Fruit fly (Drosophila melanogaster) whole organism, embryonic: ENCODE measurements around the gene CG16779.

Source experiments
- Aef1 ChIP-seq: fragments of 200-800 bp; sonication (Bioruptor generic); IDR thresholded peaks from 3 replicates; pipeline ENCODE4 v1.3.6; 2022; ENCODE audit warnings: missing biosample characterization, missing genetic modification characterization
- Atf3 ChIP-seq: fragments of 200-800 bp; sonication (Bioruptor generic); optimal IDR thresholded peaks from 3 replicates; lab custom pipeline; 2016; ENCODE audit warnings: missing biosample characterization, missing genetic modification characterization
- Blimp-1 ChIP-seq: fragments of 200-800 bp; sonication (Bioruptor generic); optimal IDR thresholded peaks from 3 replicates; lab custom pipeline; 2018; ENCODE audit warnings: missing biosample characterization, missing genetic modification characterization, mild to moderate bottlenecking, moderate library complexity, missing genetic modification reagents
- CG10209 ChIP-seq: fragments of 200-800 bp; sonication (Bioruptor generic); optimal IDR thresholded peaks from 3 replicates; lab custom pipeline; 2017; ENCODE audit warnings: missing biosample characterization, mild to moderate bottlenecking, missing genetic modification characterization, missing genetic modification reagents
- CG10543 ChIP-seq: fragments of 200-800 bp; sonication (Bioruptor generic); optimal IDR thresholded peaks from 3 replicates; lab custom pipeline; 2017; ENCODE audit warnings: missing biosample characterization, mild to moderate bottlenecking, missing genetic modification characterization, moderate library complexity
- CG12071 ChIP-seq: fragments of 200-800 bp; sonication (Bioruptor generic); optimal IDR thresholded peaks from 3 replicates; lab custom pipeline; 2018; ENCODE audit warnings: missing biosample characterization, mild to moderate bottlenecking, missing genetic modification characterization
- CG12236 ChIP-seq: fragments of 200-800 bp; sonication (Bioruptor generic); optimal IDR thresholded peaks from 2 replicates; lab custom pipeline; 2016; ENCODE audit warnings: missing biosample characterization, missing genetic modification characterization
- CG12769 ChIP-seq: fragments of 200-800 bp; sonication (Bioruptor generic); optimal IDR thresholded peaks from 2 replicates; lab custom pipeline; 2019; ENCODE audit warnings: missing biosample characterization, mild to moderate bottlenecking, missing genetic modification characterization, moderate library complexity
- CG13123 ChIP-seq: fragments of 200-800 bp; sonication (Bioruptor generic); optimal IDR thresholded peaks from 2 replicates; lab custom pipeline; 2016; ENCODE audit warnings: missing biosample characterization, missing genetic modification characterization
- CG14441 ChIP-seq: fragments of 200-800 bp; sonication (Bioruptor generic); IDR thresholded peaks from 2 replicates; pipeline ENCODE4 v1.3.6; 2022; ENCODE audit warnings: missing biosample characterization, missing genetic modification characterization
- CG15479 ChIP-seq: fragments of 200-800 bp; sonication (Bioruptor generic); optimal IDR thresholded peaks from 3 replicates; lab custom pipeline; 2019; ENCODE audit warnings: missing biosample characterization, mild to moderate bottlenecking, missing genetic modification characterization, moderate library complexity
- CG15514 ChIP-seq: fragments of 200-800 bp; sonication (Bioruptor generic); optimal IDR thresholded peaks from 3 replicates; lab custom pipeline; 2017; ENCODE audit warnings: missing biosample characterization, missing genetic modification characterization, mild to moderate bottlenecking, moderate library complexity, missing genetic modification reagents
- CG17802 ChIP-seq: fragments of 200-800 bp; sonication (Bioruptor generic); optimal IDR thresholded peaks from 2 replicates; lab custom pipeline; 2018; ENCODE audit warnings: missing biosample characterization, mild to moderate bottlenecking, missing genetic modification characterization, moderate library complexity
- CG2199 ChIP-seq: fragments of 200-800 bp; sonication (Bioruptor generic); IDR thresholded peaks from 3 replicates; pipeline ENCODE4 v1.3.6; 2022; ENCODE audit warnings: missing biosample characterization, missing genetic modification characterization
- CG3281 ChIP-seq: fragments of 200-800 bp; sonication (Bioruptor generic); optimal IDR thresholded peaks from 3 replicates; lab custom pipeline; 2017; ENCODE audit warnings: missing biosample characterization, mild to moderate bottlenecking, missing genetic modification characterization
- CG6175 ChIP-seq: fragments of 200-800 bp; sonication (Bioruptor generic); IDR thresholded peaks from 3 replicates; pipeline ENCODE4 v1.3.6; 2022; ENCODE audit warnings: missing biosample characterization, missing genetic modification characterization
- CG7372 ChIP-seq: fragments of 200-800 bp; sonication (Bioruptor generic); IDR thresholded peaks from 2 replicates; pipeline ENCODE4 v1.3.6; 2022; ENCODE audit warnings: missing biosample characterization, missing genetic modification characterization
- CG8089 ChIP-seq: fragments of 200-800 bp; sonication (Bioruptor generic); optimal IDR thresholded peaks from 3 replicates; lab custom pipeline; 2016; ENCODE audit warnings: missing biosample characterization, missing genetic modification characterization
- CG9609 ChIP-seq: fragments of 200-800 bp; sonication (Bioruptor generic); optimal IDR thresholded peaks from 3 replicates; lab custom pipeline; 2016; ENCODE audit warnings: missing biosample characterization, missing genetic modification characterization
- Chrac-16 ChIP-seq: fragments of 200-800 bp; sonication (Bioruptor generic); optimal IDR thresholded peaks from 3 replicates; lab custom pipeline; 2016; ENCODE audit warnings: missing biosample characterization, missing genetic modification characterization
- D19A ChIP-seq: fragments of 200-800 bp; optimal IDR thresholded peaks from 3 replicates; lab custom pipeline; 2019; ENCODE audit warnings: missing biosample characterization, mild to moderate bottlenecking, missing genetic modification characterization, moderate library complexity
- D19B ChIP-seq: fragments of 200-800 bp; sonication (Bioruptor generic); optimal IDR thresholded peaks from 2 replicates; lab custom pipeline; 2017; ENCODE audit warnings: missing biosample characterization, mild to moderate bottlenecking, missing genetic modification characterization
- Fer3 ChIP-seq: fragments of 200-800 bp; sonication (Bioruptor generic); optimal IDR thresholded peaks from 2 replicates; lab custom pipeline; 2018; ENCODE audit warnings: missing biosample characterization, mild to moderate bottlenecking, missing genetic modification characterization, moderate library complexity
- H2.0 ChIP-seq: fragments of 200-800 bp; sonication (Bioruptor generic); IDR thresholded peaks from 2 replicates; pipeline ENCODE4 v1.3.6; 2022; ENCODE audit warnings: missing biosample characterization, missing genetic modification characterization
- HHEX ChIP-seq: fragments of 200-800 bp; sonication (Bioruptor generic); optimal IDR thresholded peaks from 3 replicates; lab custom pipeline; 2017; ENCODE audit warnings: missing biosample characterization, mild to moderate bottlenecking, missing genetic modification characterization, missing genetic modification reagents
- Max ChIP-seq: fragments of 200-800 bp; sonication (Bioruptor generic); optimal IDR thresholded peaks from 2 replicates; lab custom pipeline; 2016; ENCODE audit warnings: missing biosample characterization, mild to moderate bottlenecking, missing genetic modification characterization
- Med ChIP-seq: fragments of 200-800 bp; sonication (Bioruptor generic); peaks from one replicate; lab custom pipeline; 2016; ENCODE audit warnings: missing biosample characterization, missing genetic modification characterization, mild to moderate bottlenecking, inconsistent platforms, moderate library complexity
- Mes4 ChIP-seq: fragments of 200-800 bp; sonication (Bioruptor generic); optimal IDR thresholded peaks from 2 replicates; lab custom pipeline; 2016; ENCODE audit warnings: missing biosample characterization, missing genetic modification characterization
- Nf-YB ChIP-seq: fragments of 200-800 bp; sonication (Bioruptor generic); optimal IDR thresholded peaks from 3 replicates; lab custom pipeline; 2019; ENCODE audit warnings: missing biosample characterization, mild to moderate bottlenecking, missing genetic modification characterization, moderate library complexity
- Pdp1 ChIP-seq, 2 experiments: fragments of 200-800 bp; sonication (Bioruptor generic); optimal IDR thresholded peaks; 3 replicates each; lab custom pipeline; 2016; ENCODE audit warnings: missing biosample characterization in 2 of 2, missing genetic modification characterization in 2 of 2, mild to moderate bottlenecking in 1 of 2, moderate library complexity in 1 of 2
- Rfx ChIP-seq: fragments of 200-800 bp; sonication (Bioruptor generic); IDR thresholded peaks from 2 replicates; pipeline ENCODE4 v1.3.6; 2022; ENCODE audit warnings: missing biosample characterization, missing genetic modification characterization
- bab2 ChIP-seq: fragments of 200-800 bp; sonication (Bioruptor generic); optimal IDR thresholded peaks from 2 replicates; lab custom pipeline; 2016; ENCODE audit warnings: missing biosample characterization, missing genetic modification characterization
- bowl ChIP-seq: fragments of 200-800 bp; sonication (Bioruptor generic); IDR thresholded peaks from 2 replicates; pipeline ENCODE4 v1.3.6; 2022; ENCODE audit warnings: missing biosample characterization, missing genetic modification characterization
- chif ChIP-seq, 2 experiments: fragments of 200-800 bp; sonication (Bioruptor generic); optimal IDR thresholded peaks; 3 replicates each; lab custom pipeline; 2016; ENCODE audit warnings: missing biosample characterization in 2 of 2, missing genetic modification characterization in 2 of 2
- crol ChIP-seq: fragments of 200-800 bp; sonication (Bioruptor generic); IDR thresholded peaks from 2 replicates; pipeline ENCODE4 v1.3.6; 2022; ENCODE audit warnings: missing biosample characterization, missing genetic modification characterization
- disco-r ChIP-seq: fragments of 200-800 bp; sonication (Bioruptor generic); optimal IDR thresholded peaks from 2 replicates; lab custom pipeline; 2016; ENCODE audit warnings: missing biosample characterization, missing genetic modification characterization
- en ChIP-seq: fragments of 200-800 bp; sonication (Bioruptor generic); optimal IDR thresholded peaks from 2 replicates; lab custom pipeline; 2016; ENCODE audit warnings: missing biosample characterization, missing genetic modification characterization
- grn ChIP-seq: fragments of 200-800 bp; sonication (Bioruptor generic); optimal IDR thresholded peaks from 3 replicates; lab custom pipeline; 2017; ENCODE audit warnings: missing biosample characterization, missing genetic modification characterization
- gt ChIP-seq: fragments of 200-800 bp; sonication (Bioruptor generic); IDR thresholded peaks from 2 replicates; pipeline ENCODE4 v1.3.6; 2022; ENCODE audit warnings: missing biosample characterization, missing genetic modification characterization
- h ChIP-seq: fragments of >200 bp; optimal IDR thresholded peaks from 2 replicates; lab custom pipeline; 2017
- hkb ChIP-seq, 2 experiments: fragments of 200-800 bp in 1 of 2; fragments of >200 bp in 1 of 2; sonication (Bioruptor generic) in 1 of 2; IDR thresholded peaks in 1 of 2; optimal IDR thresholded peaks in 1 of 2; 2 replicates each; pipeline versions ENCODE4 v1.3.6 to Lab custom; 2017 to 2022; ENCODE audit warnings: missing biosample characterization in 1 of 2, missing genetic modification characterization in 1 of 2
- mam ChIP-seq: fragments of 200-800 bp; sonication (Bioruptor generic); optimal IDR thresholded peaks from 3 replicates; lab custom pipeline; 2016; ENCODE audit warnings: missing biosample characterization, missing genetic modification characterization
- pros ChIP-seq: fragments of 200-800 bp; sonication (Bioruptor generic); optimal IDR thresholded peaks from 3 replicates; lab custom pipeline; 2019; ENCODE audit warnings: missing biosample characterization, mild to moderate bottlenecking, missing genetic modification characterization, moderate library complexity
- sd ChIP-seq: fragments of 200-800 bp; sonication (Bioruptor generic); optimal IDR thresholded peaks from 3 replicates; lab custom pipeline; 2018; ENCODE audit warnings: missing biosample characterization, mild to moderate bottlenecking, missing genetic modification characterization, moderate library complexity
- sens ChIP-seq: fragments of 200-800 bp; sonication (Bioruptor generic); peaks from one replicate; lab custom pipeline; 2016; ENCODE audit warnings: missing biosample characterization, missing genetic modification characterization
- shn ChIP-seq: fragments of 200-800 bp; sonication (Bioruptor generic); optimal IDR thresholded peaks from 3 replicates; lab custom pipeline; 2016; ENCODE audit warnings: missing biosample characterization, missing genetic modification characterization
- sim ChIP-seq: fragments of 200-800 bp; sonication (Bioruptor generic); IDR thresholded peaks from 2 replicates; pipeline ENCODE4 v1.3.6; 2022; ENCODE audit warnings: missing biosample characterization, missing genetic modification characterization
- wdn ChIP-seq: fragments of 200-800 bp; sonication (Bioruptor generic); IDR thresholded peaks from 2 replicates; pipeline ENCODE4 v1.3.6; 2022; ENCODE audit warnings: missing biosample characterization, missing genetic modification characterization
- zfh1 ChIP-seq: fragments of 200-800 bp; sonication (Bioruptor generic); IDR thresholded peaks from 3 replicates; pipeline ENCODE4 v1.3.6; 2022; ENCODE audit warnings: missing biosample characterization, missing genetic modification characterization

CG16779 gene

DNA sequence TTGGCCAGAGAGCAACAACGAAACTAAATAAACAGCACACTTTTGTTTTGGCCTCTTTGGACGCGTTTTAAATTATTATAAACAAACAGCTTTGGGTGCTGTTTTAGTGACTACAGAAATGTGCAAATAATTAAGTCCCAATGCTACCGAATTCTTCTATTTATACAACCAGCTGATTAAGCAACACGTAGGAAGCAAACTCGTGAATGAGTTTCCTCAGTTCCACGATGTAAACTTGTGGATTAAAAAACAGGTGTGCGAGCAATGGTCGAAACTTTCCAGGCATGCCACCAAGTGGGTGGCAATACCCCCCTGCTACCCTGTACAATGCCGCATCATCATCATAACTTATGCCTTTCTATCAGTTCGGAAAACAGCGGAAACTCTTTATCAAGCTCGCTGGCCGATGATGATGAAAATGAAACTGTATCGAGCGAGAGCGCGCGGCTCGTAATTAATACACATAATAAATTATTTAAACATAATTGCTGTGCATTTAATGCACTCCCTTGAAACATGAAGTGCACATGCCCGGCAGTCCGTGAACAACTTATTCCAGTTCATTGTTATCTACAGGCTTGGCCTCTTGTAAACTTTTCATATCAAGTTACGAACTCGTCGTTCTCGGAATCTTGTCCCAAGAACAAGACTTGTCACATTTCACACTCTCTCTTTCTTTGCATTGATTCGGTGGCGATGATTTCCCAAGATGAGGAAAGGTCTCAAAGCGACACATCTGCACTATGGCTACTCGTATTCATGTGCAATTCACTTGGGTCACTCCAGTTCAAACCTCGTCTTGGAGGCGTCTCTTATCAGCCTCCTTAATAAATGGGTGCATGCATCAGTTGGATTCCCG lies 6.9 kb upstream of the CG16779 start (continued):
- peak; percentile 66 for TF ChIP-seq Med (GFP tag; lab: Kevin White, UChicago)
- TF ChIP-seq Chrac-16 (GFP tag; lab: Kevin White, UChicago): no peak
- peak; percentile 13 for TF ChIP-seq CG12769 (tag; lab: Kevin White, UChicago)
- TF ChIP-seq crol (GFP tag; lab: Robert Waterston, UW): 0 out of 2 replicates have a peak, but pooled peaks have one; percentile 6
- TF ChIP-seq CG10543 (GFP tag; lab: Kevin White, UChicago): peak; percentile 30
- TF ChIP-seq CG12236 (GFP tag; lab: Kevin White, UChicago): no peak
- TF ChIP-seq sens (GFP tag; lab: Kevin White, UChicago): peak; percentile 11
- no peak for TF ChIP-seq CG15479 (GFP tag; lab: Kevin White, UChicago)
- TF ChIP-seq CG6175: no peak
- TF ChIP-seq shn (GFP tag; lab: Kevin White, UChicago): no peak
- peak; percentile 70 for TF ChIP-seq pros (GFP tag; lab: Kevin White, UChicago)
- TF ChIP-seq sim (GFP tag; lab: Robert Waterston, UW): no peak
- no peak for TF ChIP-seq Atf3 (GFP tag; lab: Kevin White, UChicago)
- TF ChIP-seq CG10209 (GFP tag; lab: Kevin White, UChicago): no peak
- TF ChIP-seq CG15514 (GFP tag; lab: Kevin White, UChicago): peak; percentile 24
- peak; percentile 1 for TF ChIP-seq CG12071
- no peak for TF ChIP-seq CG13123 (GFP tag; lab: Kevin White, UChicago)
- no peak for TF ChIP-seq Aef1
- TF ChIP-seq zfh1 (GFP tag; lab: Robert Waterston, UW): no peak
- TF ChIP-seq CG3281 (GFP tag; lab: Kevin White, UChicago): no peak
- no peak for TF ChIP-seq h (lab: Kevin White, UChicago)
- no peak for TF ChIP-seq D19A (tag; lab: Kevin White, UChicago)
- no peak for TF ChIP-seq H2.0 (GFP tag; lab: Robert Waterston, UW)
- TF ChIP-seq HHEX (GFP tag; lab: Kevin White, UChicago): no peak
- TF ChIP-seq grn: no peak
- peak in 1 of 2 experiments; percentile 55 for TF ChIP-seq Pdp1 (GFP tag; optimal IDR thresholded peaks at IDR 0.05; lab: Kevin White, UChicago)
- no peak for TF ChIP-seq CG17802 (tag; lab: Kevin White, UChicago)
- TF ChIP-seq gt: no peak
- 0 out of 2 replicates have a peak, but pooled peaks have one; percentile 15 for TF ChIP-seq CG14441
- no peak for TF ChIP-seq disco-r (GFP tag; lab: Kevin White, UChicago)
- no peak for TF ChIP-seq en
- no peak for TF ChIP-seq hkb (optimal IDR thresholded peaks at IDR 0.05; lab: Kevin White, UChicago)
- TF ChIP-seq hkb (GFP tag; IDR thresholded peaks at IDR 0.05; lab: Robert Waterston, UW): no peak
- TF ChIP-seq CG9609 (GFP tag; lab: Kevin White, UChicago): no peak
- TF ChIP-seq mam (GFP tag; lab: Kevin White, UChicago): peak; percentile 15
- peak; percentile 8 for TF ChIP-seq bab2
- no peak for TF ChIP-seq Max (GFP tag; lab: Kevin White, UChicago)
- TF ChIP-seq Mes4 (GFP tag; lab: Kevin White, UChicago): no peak
- no peak for TF ChIP-seq CG8089 (GFP tag; lab: Kevin White, UChicago)
- peak; percentile 84 for TF ChIP-seq D19B (GFP tag; lab: Kevin White, UChicago)
- no peak for TF ChIP-seq CG7372 (GFP tag; lab: Robert Waterston, UW)
- TF ChIP-seq Blimp-1 (GFP tag; lab: Kevin White, UChicago): peak; percentile 68
- TF ChIP-seq chif (GFP tag; optimal IDR thresholded peaks at IDR 0.05; lab: Kevin White, UChicago): no peak
- peak; percentile 43; the same call in 1 of the 2 replicates for TF ChIP-seq Rfx
- peak; percentile 34; the same call in 1 of the 3 replicates for TF ChIP-seq CG2199
- no peak for TF ChIP-seq Fer3 (tag; lab: Kevin White, UChicago)
- TF ChIP-seq wdn (GFP tag; lab: Robert Waterston, UW): 0 out of 2 replicates have a peak, but pooled peaks have one; percentile 15
- TF ChIP-seq bowl (GFP tag; lab: Robert Waterston, UW): no peak
- TF ChIP-seq sd (tag; lab: Kevin White, UChicago): peak; percentile 42
- TF ChIP-seq Nf-YB: no peak
